Worm (Caenorhabditis elegans): ENCODE results near the gene W06F12.3.

ce11 chrIII:13741410-13741809 lies 6.6 kb downstream of the W06F12.3 start:
- no peak for TF ChIP-seq R02D3.7 (tag; optimal IDR thresholded peaks at IDR 0.05)
- TF ChIP-seq nhr-25 (tag; optimal IDR thresholded peaks at IDR 0.05): no peak
- TF ChIP-seq unc-62 (GFP tag; optimal IDR thresholded peaks at IDR 0.05): no peak
- no peak for TF ChIP-seq ztf-11 (tag; optimal IDR thresholded peaks at IDR 0.05)
- no peak for TF ChIP-seq lin-39 (tag; optimal IDR thresholded peaks at IDR 0.05)
- TF ChIP-seq ztf-4 (tag; optimal IDR thresholded peaks at IDR 0.05): no peak

Measured in whole organism, L3 larva.